Worm (Caenorhabditis elegans) whole organism, young adult: ENCODE measurements around the gene coq-5.

Experiments
- B0019.2 ChIP-seq: fragments of 200-800 bp; sonication (Bioruptor generic); conservative IDR thresholded peaks from 2 replicates; pipeline ENCODE4 v1.3.6; 2022; ENCODE audit warnings: missing genetic modification reagents, missing genetic modification characterization, missing compliant biosample characterization
- B0035.1 ChIP-seq: sonication (generic microtip); optimal IDR thresholded peaks from 2 replicates; lab custom pipeline; 2016; ENCODE audit warnings: missing genetic modification characterization, mild to moderate bottlenecking, missing compliant biosample characterization, missing genotype, missing genetic modification reagents
- C06A6.2 ChIP-seq: fragments of 200-800 bp; sonication (Bioruptor generic); conservative IDR thresholded peaks from 2 replicates; pipeline ENCODE4 v1.3.6; 2022; ENCODE audit warnings: missing genetic modification characterization, missing compliant biosample characterization
- F10E7.11 ChIP-seq: sonication (generic microtip); optimal IDR thresholded peaks from 2 replicates; lab custom pipeline; 2017; ENCODE audit warnings: mild to moderate bottlenecking, missing genetic modification characterization, moderate library complexity, missing compliant biosample characterization
- F23B12.7 ChIP-seq: sonication (generic microtip); optimal IDR thresholded peaks from 2 replicates; lab custom pipeline; 2017; ENCODE audit warnings: missing genetic modification characterization, mild to moderate bottlenecking, missing compliant biosample characterization, antibody characterized with exemption, moderate library complexity; ENCODE audit not compliant: insufficient read depth
- F49E8.2 ChIP-seq: sonication (generic microtip); optimal IDR thresholded peaks from 3 replicates; lab custom pipeline; 2017; ENCODE audit warnings: missing genetic modification characterization, mild to moderate bottlenecking, missing compliant biosample characterization, antibody characterized with exemption, moderate library complexity; ENCODE audit not compliant: insufficient read depth
- F55B11.4 ChIP-seq: sonication (generic microtip); optimal IDR thresholded peaks from 2 replicates; lab custom pipeline; 2016; ENCODE audit warnings: missing compliant biosample characterization, missing genetic modification characterization, borderline replicate concordance; ENCODE audit not compliant: insufficient read depth
- T26A5.8 ChIP-seq: sonication (generic microtip); optimal IDR thresholded peaks from 2 replicates; lab custom pipeline; 2016; ENCODE audit warnings: missing genetic modification characterization, missing compliant biosample characterization
- Y53G8AR.9 ChIP-seq: fragments of 200-800 bp; sonication (Bioruptor generic); conservative IDR thresholded peaks from 2 replicates; pipeline ENCODE4 v1.3.6; 2022; ENCODE audit warnings: missing genetic modification reagents, missing genetic modification characterization, missing compliant biosample characterization
- Y56A3A.18 ChIP-seq: fragments of 200-800 bp; sonication (Bioruptor generic); IDR thresholded peaks from 2 replicates; pipeline ENCODE4 v1.3.6; 2022; ENCODE audit warnings: missing genetic modification reagents, missing genetic modification characterization, missing compliant biosample characterization
- Y95B8A.8 ChIP-seq: fragments of 200-800 bp; sonication (Bioruptor generic); IDR thresholded peaks from 2 replicates; pipeline ENCODE4 v1.3.6; 2022; ENCODE audit warnings: missing genetic modification reagents, missing genetic modification characterization, missing compliant biosample characterization
- ZK185.1 ChIP-seq: sonication (generic microtip); optimal IDR thresholded peaks from 2 replicates; lab custom pipeline; 2016; ENCODE audit warnings: mild to moderate bottlenecking, missing genetic modification characterization, missing compliant biosample characterization; ENCODE audit not compliant: poor library complexity, severe bottlenecking
- aptf-3 ChIP-seq: fragments of 200-800 bp; sonication (Bioruptor generic); IDR thresholded peaks from 2 replicates; pipeline ENCODE4 v1.3.6; 2022; ENCODE audit warnings: missing genetic modification characterization, missing compliant biosample characterization
- atf-7 ChIP-seq: sonication (generic microtip); optimal IDR thresholded peaks from 2 replicates; lab custom pipeline; 2017; ENCODE audit warnings: mild to moderate bottlenecking, missing genetic modification characterization, missing compliant biosample characterization
- attf-5 ChIP-seq: fragments of 200-800 bp; sonication (Bioruptor generic); optimal IDR thresholded peaks from 2 replicates; lab custom pipeline; 2018; ENCODE audit warnings: mild to moderate bottlenecking, missing genetic modification characterization, missing compliant biosample characterization
- bed-2 ChIP-seq: fragments of 200-800 bp; sonication (Bioruptor generic); IDR thresholded peaks from 2 replicates; pipeline ENCODE4 v1.3.6; 2022; ENCODE audit warnings: missing genetic modification reagents, missing genetic modification characterization, missing compliant biosample characterization
- ccch-3 ChIP-seq: fragments of 200-800 bp; sonication (Bioruptor generic); optimal IDR thresholded peaks from 2 replicates; lab custom pipeline; 2018; ENCODE audit warnings: mild to moderate bottlenecking, missing genetic modification characterization, missing compliant biosample characterization
- ceh-40 ChIP-seq: fragments of 200-800 bp; sonication (Bioruptor generic); IDR thresholded peaks from 2 replicates; pipeline ENCODE4 v1.3.6; 2022; ENCODE audit warnings: missing genetic modification characterization, missing compliant biosample characterization
- ceh-58 ChIP-seq: fragments of 200-800 bp; sonication (Bioruptor generic); IDR thresholded peaks from 2 replicates; pipeline ENCODE4 v1.3.6; 2022; ENCODE audit warnings: missing genetic modification characterization, missing compliant biosample characterization
- chd-7 ChIP-seq: sonication (generic microtip); optimal IDR thresholded peaks from 2 replicates; lab custom pipeline; 2016; ENCODE audit warnings: mild to moderate bottlenecking, missing genetic modification characterization, moderate library complexity, missing compliant biosample characterization
- die-1 ChIP-seq: sonication (generic microtip); optimal IDR thresholded peaks from 2 replicates; lab custom pipeline; 2016; ENCODE audit warnings: missing genotype, mild to moderate bottlenecking, missing genetic modification characterization, missing compliant biosample characterization
- dpff-1 ChIP-seq: sonication (generic microtip); optimal IDR thresholded peaks from 2 replicates; lab custom pipeline; 2017; ENCODE audit warnings: mild to moderate bottlenecking, missing genetic modification characterization, missing compliant biosample characterization
- efl-1 ChIP-seq: fragments of 150-350 bp; optimal IDR thresholded peaks from 2 replicates; lab custom pipeline; 2014; ENCODE audit warnings: missing biosample characterization, missing genetic modification reagents, missing genetic modification characterization
- egl-44 ChIP-seq: fragments of 200-800 bp; sonication (Bioruptor generic); IDR thresholded peaks from 2 replicates; pipeline ENCODE4 v1.3.6; 2022; ENCODE audit warnings: missing genetic modification reagents, missing genetic modification characterization, missing compliant biosample characterization
- ekl-4 ChIP-seq: fragments of 200-800 bp; sonication (Bioruptor generic); IDR thresholded peaks from 2 replicates; pipeline ENCODE4 v1.3.6; 2022; ENCODE audit warnings: missing genetic modification reagents, missing genetic modification characterization, missing compliant biosample characterization
- ets-4 ChIP-seq: fragments of 200-800 bp; sonication (Bioruptor generic); optimal IDR thresholded peaks from 2 replicates; lab custom pipeline; 2018; ENCODE audit warnings: mild to moderate bottlenecking, missing genetic modification characterization, missing compliant biosample characterization
- gei-17 ChIP-seq: fragments of 200-800 bp; sonication (Bioruptor generic); optimal IDR thresholded peaks from 2 replicates; lab custom pipeline; 2018; ENCODE audit warnings: mild to moderate bottlenecking, missing genetic modification characterization, missing compliant biosample characterization
- hlh-12 ChIP-seq: sonication (generic microtip); optimal IDR thresholded peaks from 2 replicates; lab custom pipeline; 2016; ENCODE audit warnings: missing genetic modification characterization, missing compliant biosample characterization
- hlh-26 ChIP-seq: fragments of 200-800 bp; sonication (Bioruptor generic); conservative IDR thresholded peaks from 2 replicates; pipeline ENCODE4 v1.3.6; 2022; ENCODE audit warnings: missing genetic modification reagents, missing genetic modification characterization, missing compliant biosample characterization
- hmg-1.2 ChIP-seq: fragments of 200-800 bp; sonication (Bioruptor generic); IDR thresholded peaks from 2 replicates; pipeline ENCODE4 v1.3.6; 2022; ENCODE audit warnings: missing genetic modification reagents, missing genetic modification characterization, missing compliant biosample characterization
- let-607 ChIP-seq, 2 experiments: fragments of 200-800 bp in 1 of 2; sonication (Bioruptor generic) in 1 of 2; sonication (generic microtip) in 1 of 2; optimal IDR thresholded peaks; 2 replicates each; lab custom pipeline; 2016 to 2018; ENCODE audit warnings: mild to moderate bottlenecking in 2 of 2, missing compliant biosample characterization in 2 of 2, missing genetic modification characterization in 2 of 2, moderate library complexity in 2 of 2, missing genotype in 1 of 2
- lin-26 ChIP-seq: fragments of 200-800 bp; sonication (Bioruptor generic); IDR thresholded peaks from 2 replicates; pipeline ENCODE4 v1.3.6; 2022; ENCODE audit warnings: missing genetic modification reagents, missing genetic modification characterization, missing compliant biosample characterization
- madf-10 ChIP-seq: sonication (generic microtip); optimal IDR thresholded peaks from 2 replicates; lab custom pipeline; 2016; ENCODE audit warnings: mild to moderate bottlenecking, missing genetic modification characterization, missing compliant biosample characterization
- madf-3 ChIP-seq: fragments of 200-800 bp; sonication (Bioruptor generic); IDR thresholded peaks from 2 replicates; pipeline ENCODE4 v1.3.6; 2022; ENCODE audit warnings: missing genetic modification reagents, missing genetic modification characterization, missing compliant biosample characterization
- madf-6 ChIP-seq: fragments of 200-800 bp; sonication (Bioruptor generic); IDR thresholded peaks from 2 replicates; pipeline ENCODE4 v1.3.6; 2022; ENCODE audit warnings: missing genetic modification reagents, missing genetic modification characterization, missing compliant biosample characterization
- madf-8 ChIP-seq: fragments of 200-800 bp; sonication (Bioruptor generic); conservative IDR thresholded peaks from 2 replicates; pipeline ENCODE4 v1.3.6; 2022; ENCODE audit warnings: missing genetic modification reagents, missing genetic modification characterization, missing compliant biosample characterization
- mel-28 ChIP-seq: sonication (generic microtip); optimal IDR thresholded peaks from 2 replicates; lab custom pipeline; 2016; ENCODE audit warnings: borderline replicate concordance, mild to moderate bottlenecking, missing genetic modification characterization, missing compliant biosample characterization
- mes-4 ChIP-seq: sonication (generic microtip); optimal IDR thresholded peaks from 2 replicates; lab custom pipeline; 2016; ENCODE audit warnings: missing genotype, missing genetic modification characterization, missing compliant biosample characterization
- nfyb-1 ChIP-seq: fragments of 200-800 bp; sonication (Bioruptor generic); IDR thresholded peaks from 2 replicates; pipeline ENCODE4 v1.3.6; 2022; ENCODE audit warnings: missing genetic modification reagents, missing genetic modification characterization, missing compliant biosample characterization
- nhr-27 ChIP-seq: fragments of 200-800 bp; sonication (Bioruptor generic); optimal IDR thresholded peaks from 2 replicates; lab custom pipeline; 2018; ENCODE audit warnings: mild to moderate bottlenecking, missing genetic modification characterization, moderate library complexity, missing compliant biosample characterization
- snpc-4 ChIP-seq, 5 experiments: fragments of 150-350 bp in 1 of 5; sonication (generic microtip) in 4 of 5; optimal IDR thresholded peaks; 2 replicates each; lab custom pipeline; 2014 to 2018; ENCODE audit warnings: missing genetic modification characterization in 5 of 5, missing biosample characterization in 3 of 5, antibody characterized with exemption in 2 of 5, mild to moderate bottlenecking in 2 of 5, missing compliant biosample characterization in 2 of 5, missing genotype in 2 of 5, moderate library complexity in 2 of 5, missing genetic modification reagents in 1 of 5
- tlf-1 ChIP-seq: fragments of 200-800 bp; sonication (Bioruptor generic); optimal IDR thresholded peaks from 2 replicates; lab custom pipeline; 2018; ENCODE audit warnings: mild to moderate bottlenecking, missing genetic modification characterization, missing compliant biosample characterization
- unc-130 ChIP-seq: sonication (generic microtip); optimal IDR thresholded peaks from 2 replicates; lab custom pipeline; 2016; ENCODE audit warnings: missing genetic modification reagents, missing genetic modification characterization, missing compliant biosample characterization
- unc-62 ChIP-seq: fragments of 150-350 bp; optimal IDR thresholded peaks from 2 replicates; lab custom pipeline; 2014; ENCODE audit warnings: missing biosample characterization, missing genetic modification reagents, missing genetic modification characterization
- xnd-1 ChIP-seq: sonication (generic microtip); optimal IDR thresholded peaks from 2 replicates; lab custom pipeline; 2016; ENCODE audit warnings: missing genotype, missing genetic modification reagents, missing genetic modification characterization, missing compliant biosample characterization
- ztf-3 ChIP-seq: fragments of 200-800 bp; sonication (Bioruptor generic); optimal IDR thresholded peaks from 2 replicates; lab custom pipeline; 2018; ENCODE audit warnings: mild to moderate bottlenecking, missing genetic modification characterization, missing compliant biosample characterization

coq-5 gene

DNA sequence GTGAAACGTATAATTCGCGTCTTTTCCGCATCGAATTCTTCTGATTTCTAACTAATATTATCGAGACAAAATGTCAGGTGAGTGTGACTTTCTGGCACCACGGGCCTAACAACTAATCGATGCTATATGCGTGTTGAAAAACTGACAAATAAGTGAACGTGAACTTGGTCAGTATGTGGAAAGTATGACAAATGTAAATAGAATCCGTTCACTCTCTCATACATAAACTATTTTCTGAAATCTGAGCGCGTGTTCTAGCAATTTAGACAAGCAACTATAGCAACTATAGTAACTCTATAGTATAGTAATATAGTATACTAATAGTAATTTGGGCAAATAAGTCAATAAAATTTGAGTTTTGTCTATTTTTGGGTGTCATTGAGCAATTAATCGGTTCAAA, 34.1 kb upstream of the coq-5 start:
- TF ChIP-seq Y95B8A.8 (GFP tag; lab: Robert Waterston, UW) (no peak), hlh-26 (GFP tag; lab: Robert Waterston, UW) (no peak), madf-10 (tag; lab: Kevin White, UChicago) (no peak), ceh-58 (GFP tag; lab: Robert Waterston, UW) (no peak), hlh-12 (no peak), C06A6.2 (GFP tag; lab: Robert Waterston, UW) (no peak), ZK185.1 (tag; lab: Kevin White, UChicago) (no peak), ztf-3 (GFP tag; lab: Kevin White, UChicago) (no peak), F55B11.4 (no peak), Y56A3A.18 (GFP tag; lab: Robert Waterston, UW) (no peak), nfyb-1 (GFP tag; lab: Robert Waterston, UW) (no peak), unc-62 (GFP tag; lab: Kevin White, UChicago) (no peak), F10E7.11 (tag; lab: Kevin White, UChicago) (no peak)

ce11 chrIII:7891573-7892306, 33.5 kb upstream of the coq-5 start, which contains the start of the genes ZK688.5 and fahd-1:
Gene ZK688.5, minus strand, starts transcription at chrIII:7891623.
Gene fahd-1, plus strand, starts transcription at chrIII:7892256.
- no peak for TF ChIP-seq ccch-3
- no peak for TF ChIP-seq xnd-1
- TF ChIP-seq B0035.1 = no peak
- TF ChIP-seq lin-26 (GFP tag; lab: Robert Waterston, UW) = 0 out of 2 replicates have a peak, but pooled peaks have one; percentile 25
- TF ChIP-seq dpff-1 (tag; lab: Kevin White, UChicago) = no peak
- TF ChIP-seq tlf-1 (GFP tag; lab: Kevin White, UChicago) = no peak
- TF ChIP-seq ceh-40 (GFP tag; lab: Robert Waterston, UW) = no peak
- TF ChIP-seq snpc-4 (GFP tag; optimal IDR thresholded peaks at IDR 0.05; lab: Kevin White, UChicago) = no peak
- TF ChIP-seq snpc-4 (tag; optimal IDR thresholded peaks at IDR 0.05; lab: Kevin White, UChicago) = peak in 3 of 4 experiments; percentile 2 to 48 (median 12)
- TF ChIP-seq egl-44 (GFP tag; lab: Robert Waterston, UW) = no peak
- no peak for TF ChIP-seq unc-130 (GFP tag; lab: Kevin White, UChicago)
- TF ChIP-seq Y53G8AR.9 = peak; percentile 56; the same call in 1 of the 2 replicates
- no peak for TF ChIP-seq madf-8
- peak; percentile 27; the same call in 1 of the 2 replicates for TF ChIP-seq madf-6 (GFP tag; lab: Robert Waterston, UW)
- TF ChIP-seq F49E8.2 (tag; lab: Kevin White, UChicago) = no peak
- TF ChIP-seq ekl-4 (GFP tag; lab: Robert Waterston, UW) = no peak
- TF ChIP-seq madf-3 = no peak
- no peak for TF ChIP-seq gei-17 (GFP tag; lab: Kevin White, UChicago)
- no peak for TF ChIP-seq nhr-27 (tag; lab: Kevin White, UChicago)
- peak; percentile 29 for TF ChIP-seq chd-7
- TF ChIP-seq mel-28 (tag; lab: Kevin White, UChicago) = no peak
- TF ChIP-seq die-1 (tag; lab: Kevin White, UChicago) = no peak
- no peak for TF ChIP-seq aptf-3 (GFP tag; lab: Robert Waterston, UW)
- no peak for TF ChIP-seq T26A5.8
- TF ChIP-seq atf-7 (tag; lab: Kevin White, UChicago) = no peak
- TF ChIP-seq F10E7.11 (tag; lab: Kevin White, UChicago) = no peak
- no peak for TF ChIP-seq efl-1 (GFP tag; lab: Kevin White, UChicago)
- no peak for TF ChIP-seq B0019.2 (GFP tag; lab: Robert Waterston, UW)
- TF ChIP-seq let-607 (tag; optimal IDR thresholded peaks at IDR 0.05; lab: Kevin White, UChicago) = peak; percentile 27 to 51
- peak; percentile 86 for TF ChIP-seq attf-5 (GFP tag; lab: Kevin White, UChicago)
- no peak for TF ChIP-seq F23B12.7 (tag; lab: Kevin White, UChicago)
- no peak for TF ChIP-seq bed-2 (GFP tag; lab: Robert Waterston, UW)
- TF ChIP-seq mes-4 (tag; lab: Kevin White, UChicago) = no peak
- TF ChIP-seq hmg-1.2 (GFP tag; lab: Robert Waterston, UW) = peak; percentile 87; the same call in 1 of the 2 replicates
- no peak for TF ChIP-seq ets-4 (GFP tag; lab: Kevin White, UChicago)
